Worm (Caenorhabditis elegans): Measurements from ENCODE around the gene utx-1.

The utx-1 gene

DNA sequence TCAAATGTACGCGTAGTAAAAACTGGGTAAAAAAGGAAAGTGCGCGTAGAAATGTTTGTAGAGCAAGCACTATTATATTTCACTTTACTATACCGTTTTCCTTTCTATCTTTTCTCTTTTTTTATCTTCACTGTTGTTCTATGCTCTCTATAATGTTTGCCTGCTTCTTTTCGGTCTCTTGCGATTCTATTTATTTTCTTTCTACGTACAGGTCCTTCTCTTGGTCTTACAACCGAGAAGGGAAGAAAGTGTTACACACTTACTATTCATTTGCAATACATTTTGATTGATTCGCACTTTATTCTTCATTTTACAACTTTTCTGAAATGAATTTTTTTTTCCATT is 7.5 kb downstream of the utx-1 start:
- TF ChIP-seq ceh-28 (tag; optimal IDR thresholded peaks at IDR 0.05) (no peak), ama-1 (optimal IDR thresholded peaks at IDR 0.05) (no peak), pha-4 (tag; optimal IDR thresholded peaks at IDR 0.05) (peak; percentile 89), lin-39 (tag; optimal IDR thresholded peaks at IDR 0.05) (no peak), elt-2 (tag; optimal IDR thresholded peaks at IDR 0.05) (peak; percentile 23), snpc-4 (tag; optimal IDR thresholded peaks at IDR 0.05) (no peak), unc-62 (GFP tag; optimal IDR thresholded peaks at IDR 0.05) (no peak), daf-12 (tag; optimal IDR thresholded peaks at IDR 0.05) (no peak), nhr-25 (tag; optimal IDR thresholded peaks at IDR 0.05) (no peak)

DNA sequence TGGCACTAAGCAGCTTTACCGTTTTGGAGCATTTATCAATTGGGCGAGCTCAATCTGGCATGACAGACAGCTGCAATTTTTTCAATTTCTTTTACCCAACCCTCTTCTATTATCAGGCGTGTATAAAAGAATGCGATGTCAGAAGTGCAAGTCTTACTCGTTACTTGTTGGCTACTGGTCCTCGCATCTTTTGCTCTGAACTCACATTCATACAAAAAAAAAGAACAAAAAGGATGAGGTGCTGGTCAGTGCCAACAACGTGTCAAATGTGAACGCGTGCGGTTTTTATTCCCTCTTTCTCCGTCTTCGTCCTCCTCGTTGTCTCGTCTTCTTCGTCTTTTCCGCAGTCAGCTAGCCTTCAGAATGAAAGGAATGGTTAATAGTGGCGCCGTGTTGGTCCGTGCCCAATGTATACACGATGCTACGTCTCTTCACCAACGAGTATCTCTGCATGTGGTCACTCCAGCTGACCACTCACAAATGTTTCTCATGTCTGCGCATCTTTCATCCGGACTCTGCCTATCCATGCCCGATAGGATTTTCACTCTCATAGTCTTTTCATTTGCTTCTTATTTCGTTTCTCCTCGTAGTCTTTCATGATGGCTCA is 9.0 kb downstream of the utx-1 start:
- no peak for TF ChIP-seq tbx-2 (tag; optimal IDR thresholded peaks at IDR 0.05)
- TF ChIP-seq nhr-11 (tag; optimal IDR thresholded peaks at IDR 0.05), result no peak
- peak; percentile 84 for TF ChIP-seq nfya-1 (tag; optimal IDR thresholded peaks at IDR 0.05; ENCODE audit: insufficient read depth)
- TF ChIP-seq nhr-23 (tag; optimal IDR thresholded peaks at IDR 0.05), result peak; percentile 2
- no peak for TF ChIP-seq daf-12 (tag; optimal IDR thresholded peaks at IDR 0.05)
- TF ChIP-seq egl-27 (tag; optimal IDR thresholded peaks at IDR 0.05), result no peak
- TF ChIP-seq lin-15B (tag; optimal IDR thresholded peaks at IDR 0.05), result no peak
- TF ChIP-seq nhr-77 (tag; optimal IDR thresholded peaks at IDR 0.05), result no peak
- peak; percentile 4 for TF ChIP-seq sea-2 (GFP tag; optimal IDR thresholded peaks at IDR 0.05)
- TF ChIP-seq R02D3.7 (tag; optimal IDR thresholded peaks at IDR 0.05), result no peak
- no peak for TF ChIP-seq fos-1 (tag; optimal IDR thresholded peaks at IDR 0.05)
- peak; percentile 44 for TF ChIP-seq hmg-11 (tag; optimal IDR thresholded peaks at IDR 0.05)
- no peak for TF ChIP-seq mdl-1 (tag; optimal IDR thresholded peaks at IDR 0.05)
- TF ChIP-seq pha-4 (tag; optimal IDR thresholded peaks at IDR 0.05), result no peak
- no peak for TF ChIP-seq egl-5 (tag; optimal IDR thresholded peaks at IDR 0.05)
- TF ChIP-seq ceh-16 (tag; optimal IDR thresholded peaks at IDR 0.05), result no peak
- TF ChIP-seq elt-3 (tag; optimal IDR thresholded peaks at IDR 0.05), result no peak
- no peak for TF ChIP-seq nhr-28 (tag; optimal IDR thresholded peaks at IDR 0.05)
- TF ChIP-seq fkh-2 (tag; optimal IDR thresholded peaks at IDR 0.05), result no peak
- no peak for TF ChIP-seq ceh-82 (tag; optimal IDR thresholded peaks at IDR 0.05)
- TF ChIP-seq pqm-1 (tag; optimal IDR thresholded peaks at IDR 0.05), result no peak
- peak; percentile 67 for TF ChIP-seq lin-39 (tag; optimal IDR thresholded peaks at IDR 0.05)

DNA sequence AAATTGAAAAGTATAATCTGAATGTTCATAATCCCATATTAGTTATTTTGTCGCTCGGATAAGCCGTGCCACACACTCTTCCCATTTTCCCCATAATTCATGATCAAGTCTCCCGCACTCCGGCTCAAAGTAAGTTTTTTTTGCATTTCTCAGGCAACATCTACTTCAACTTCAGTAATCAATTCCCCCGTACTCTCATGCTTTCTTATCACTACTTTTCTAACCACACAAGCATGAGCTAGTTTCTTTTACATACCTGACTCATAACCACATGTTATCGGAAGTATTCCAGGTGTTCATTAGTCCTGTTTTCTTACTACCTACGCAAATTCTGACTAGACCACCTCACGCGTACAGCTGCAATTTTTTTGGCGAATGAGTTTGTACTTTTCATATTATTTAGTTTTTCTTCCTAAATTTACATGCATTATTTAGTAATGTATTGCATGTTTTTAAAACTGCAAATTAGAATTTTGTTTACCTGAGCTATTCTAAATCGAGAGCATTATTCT is 9.6 kb downstream of the utx-1 start:
- no peak for TF ChIP-seq ceh-16 (tag; optimal IDR thresholded peaks at IDR 0.05)
- no peak for TF ChIP-seq nhr-76 (tag; optimal IDR thresholded peaks at IDR 0.05)
- no peak for TF ChIP-seq lsy-12 (tag; optimal IDR thresholded peaks at IDR 0.05)
- no peak for TF ChIP-seq pqm-1 (tag; optimal IDR thresholded peaks at IDR 0.05)
- no peak for TF ChIP-seq nhr-12 (tag; optimal IDR thresholded peaks at IDR 0.05)
- no peak for TF ChIP-seq nhr-43 (tag; optimal IDR thresholded peaks at IDR 0.05; ENCODE audit: poor library complexity, severe bottlenecking)
- TF ChIP-seq nhr-28 (tag; optimal IDR thresholded peaks at IDR 0.05), result no peak

DNA sequence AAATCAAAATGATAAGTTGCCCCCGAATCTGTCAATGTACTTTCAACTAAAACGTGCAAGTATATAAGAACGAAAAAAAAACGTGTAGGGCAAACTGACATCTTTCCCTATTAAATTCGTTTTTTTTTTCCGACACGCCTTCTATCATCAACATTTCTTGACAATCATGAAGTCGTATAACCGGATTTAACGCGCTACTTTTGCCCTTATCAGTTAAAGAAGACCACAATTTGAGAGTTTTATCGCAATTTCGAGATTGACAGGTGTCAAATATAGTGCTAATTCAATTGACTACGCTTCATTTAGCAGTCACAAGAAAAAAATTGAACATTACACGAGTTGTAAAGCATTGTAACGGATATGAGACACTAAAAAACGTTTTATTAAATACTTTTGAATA is 10.2 kb downstream of the utx-1 start:
- TF ChIP-seq snpc-4 (tag; optimal IDR thresholded peaks at IDR 0.05) (no peak), skn-1 (tag; optimal IDR thresholded peaks at IDR 0.05) (no peak), jun-1 (tag; optimal IDR thresholded peaks at IDR 0.05) (no peak), elt-3 (tag; optimal IDR thresholded peaks at IDR 0.05) (peak in 1 of 3 experiments; percentile 6), nhr-12 (tag; optimal IDR thresholded peaks at IDR 0.05) (no peak), elt-2 (tag; optimal IDR thresholded peaks at IDR 0.05) (peak; percentile 96), unc-62 (GFP tag; optimal IDR thresholded peaks at IDR 0.05) (peak; percentile 18), ZK546.5 (tag; optimal IDR thresholded peaks at IDR 0.05) (no peak), elt-1 (tag; optimal IDR thresholded peaks at IDR 0.05) (no peak), ceh-9 (tag; optimal IDR thresholded peaks at IDR 0.05) (no peak), lin-39 (tag; optimal IDR thresholded peaks at IDR 0.05) (no peak), egl-5 (tag; optimal IDR thresholded peaks at IDR 0.05) (no peak), ceh-28 (tag; optimal IDR thresholded peaks at IDR 0.05) (no peak), pha-4 (tag; optimal IDR thresholded peaks at IDR 0.05) (no peak), eor-1 (tag; optimal IDR thresholded peaks at IDR 0.05) (no peak), hmg-11 (tag; optimal IDR thresholded peaks at IDR 0.05) (no peak), daf-12 (tag; optimal IDR thresholded peaks at IDR 0.05) (no peak), nhr-43 (tag; optimal IDR thresholded peaks at IDR 0.05; ENCODE audit: poor library complexity, severe bottlenecking) (no peak), ceh-16 (tag; optimal IDR thresholded peaks at IDR 0.05) (no peak), nfya-1 (tag; optimal IDR thresholded peaks at IDR 0.05; ENCODE audit: insufficient read depth) (no peak), nhr-76 (tag; optimal IDR thresholded peaks at IDR 0.05) (no peak)

Data from whole organism, L3 larva.